Worm (Caenorhabditis elegans): Measurements from ENCODE around the gene smg-9.

ce11 chrII:14790751-14791150 is 38.1 kb upstream of the smg-9 start, which contains the start of gene Y54E2A.10:
- TF ChIP-seq snpc-4 (tag; optimal IDR thresholded peaks at IDR 0.05) (no peak), nhr-76 (tag; optimal IDR thresholded peaks at IDR 0.05) (no peak), nfya-1 (tag; optimal IDR thresholded peaks at IDR 0.05; ENCODE audit: insufficient read depth) (no peak), nhr-237 (tag; optimal IDR thresholded peaks at IDR 0.05) (no peak), lin-39 (tag; optimal IDR thresholded peaks at IDR 0.05) (no peak), ama-1 (optimal IDR thresholded peaks at IDR 0.05) (no peak), jun-1 (tag; optimal IDR thresholded peaks at IDR 0.05) (no peak), fkh-10 (GFP tag; optimal IDR thresholded peaks at IDR 0.05) (no peak), ztf-11 (tag; optimal IDR thresholded peaks at IDR 0.05) (no peak), sea-2 (GFP tag; optimal IDR thresholded peaks at IDR 0.05) (no peak), unc-39 (tag; optimal IDR thresholded peaks at IDR 0.05) (no peak), pha-4 (tag; optimal IDR thresholded peaks at IDR 0.05) (no peak)
